Fruit fly (Drosophila melanogaster) whole organism, embryonic: Measurements from ENCODE around the gene CG4613.
A peak's percentile ranks its signal among the peaks of the same experiment; 100 is the strongest.

ENCODE experiments used
- Atf-2 ChIP-seq: fragments of 200-800 bp; sonication (Bioruptor generic); optimal IDR thresholded peaks from 2 replicates; lab custom pipeline; 2016; ENCODE audit warnings: missing biosample characterization, missing genetic modification characterization
- Atf6 ChIP-seq: fragments of 200-800 bp; sonication (Bioruptor generic); IDR thresholded peaks from 2 replicates; pipeline ENCODE4 v1.3.6; 2022; ENCODE audit warnings: missing biosample characterization, missing genetic modification characterization
- CG10274 ChIP-seq: fragments of 200-800 bp; sonication (Bioruptor generic); optimal IDR thresholded peaks from 3 replicates; lab custom pipeline; 2017; ENCODE audit warnings: missing biosample characterization, mild to moderate bottlenecking, missing genetic modification characterization
- CG12071 ChIP-seq: fragments of 200-800 bp; sonication (Bioruptor generic); optimal IDR thresholded peaks from 3 replicates; lab custom pipeline; 2018; ENCODE audit warnings: missing biosample characterization, mild to moderate bottlenecking, missing genetic modification characterization
- CG12391 ChIP-seq: fragments of 200-800 bp; sonication (Bioruptor generic); optimal IDR thresholded peaks from 3 replicates; lab custom pipeline; 2018; ENCODE audit warnings: missing biosample characterization, mild to moderate bottlenecking, missing genetic modification characterization, moderate library complexity
- CG14050 ChIP-seq: fragments of 200-800 bp; sonication (Bioruptor generic); IDR thresholded peaks from 3 replicates; pipeline ENCODE4 v1.3.6; 2022; ENCODE audit warnings: missing biosample characterization, missing genetic modification characterization
- CG15696 ChIP-seq: fragments of 200-800 bp; sonication (Bioruptor generic); optimal IDR thresholded peaks from 2 replicates; lab custom pipeline; 2019; ENCODE audit warnings: missing biosample characterization, mild to moderate bottlenecking, missing genetic modification characterization, moderate library complexity
- CG16779 ChIP-seq: fragments of 200-800 bp; sonication (Bioruptor generic); IDR thresholded peaks from 2 replicates; pipeline ENCODE4 v1.3.6; 2022; ENCODE audit warnings: missing biosample characterization, missing genetic modification characterization
- CG17361 ChIP-seq: fragments of 200-800 bp; sonication (Bioruptor generic); IDR thresholded peaks from 3 replicates; pipeline ENCODE4 v1.3.6; 2022; ENCODE audit warnings: missing biosample characterization, missing genetic modification characterization
- CG18262 ChIP-seq: fragments of 200-800 bp; optimal IDR thresholded peaks from 3 replicates; lab custom pipeline; 2019; ENCODE audit warnings: missing biosample characterization, mild to moderate bottlenecking, missing genetic modification characterization, moderate library complexity
- CG30403 ChIP-seq: fragments of 200-800 bp; sonication (Bioruptor generic); optimal IDR thresholded peaks from 3 replicates; lab custom pipeline; 2016; ENCODE audit warnings: missing biosample characterization, missing genetic modification characterization
- CG34224 ChIP-seq: fragments of 200-800 bp; sonication (Bioruptor generic); IDR thresholded peaks from 3 replicates; pipeline ENCODE4 v1.3.6; 2022; ENCODE audit warnings: missing biosample characterization, missing genetic modification characterization; ENCODE audit not compliant: partially characterized antibody
- CG4424 ChIP-seq: fragments of 200-800 bp; sonication (Bioruptor generic); optimal IDR thresholded peaks from 3 replicates; lab custom pipeline; 2016; ENCODE audit warnings: missing biosample characterization, missing genetic modification characterization
- CG6254 ChIP-seq: fragments of 200-800 bp; sonication (Bioruptor generic); optimal IDR thresholded peaks from 3 replicates; lab custom pipeline; 2017; ENCODE audit warnings: mild to moderate bottlenecking, missing biosample characterization, missing genetic modification reagents, missing genetic modification characterization
- CG6272 ChIP-seq: fragments of 200-800 bp; sonication (Bioruptor generic); IDR thresholded peaks from 2 replicates; pipeline ENCODE4 v1.3.6; 2022; ENCODE audit warnings: missing biosample characterization, missing genetic modification characterization
- CG8281 ChIP-seq: fragments of 200-800 bp; sonication (Bioruptor generic); optimal IDR thresholded peaks from 2 replicates; lab custom pipeline; 2018; ENCODE audit warnings: missing biosample characterization, mild to moderate bottlenecking, missing genetic modification characterization, moderate library complexity
- CG9727 ChIP-seq: fragments of 200-800 bp; sonication (Bioruptor generic); optimal IDR thresholded peaks from 3 replicates; lab custom pipeline; 2017; ENCODE audit warnings: missing biosample characterization, mild to moderate bottlenecking, missing genetic modification characterization
- ERR ChIP-seq: fragments of 200-800 bp; sonication (Bioruptor generic); optimal IDR thresholded peaks from 2 replicates; lab custom pipeline; 2016; ENCODE audit warnings: missing biosample characterization, missing genetic modification characterization
- Eip74EF ChIP-seq, 2 experiments: fragments of 200-800 bp in 1 of 2; fragments of >200 bp in 1 of 2; sonication (Bioruptor generic) in 1 of 2; optimal IDR thresholded peaks; 2 replicates each; lab custom pipeline; 2017 to 2019; ENCODE audit warnings: missing biosample characterization in 2 of 2, missing genetic modification characterization in 2 of 2, mild to moderate bottlenecking in 1 of 2, moderate library complexity in 1 of 2
- Fer3 ChIP-seq: fragments of 200-800 bp; sonication (Bioruptor generic); optimal IDR thresholded peaks from 2 replicates; lab custom pipeline; 2018; ENCODE audit warnings: missing biosample characterization, mild to moderate bottlenecking, missing genetic modification characterization, moderate library complexity
- HHEX ChIP-seq: fragments of 200-800 bp; sonication (Bioruptor generic); optimal IDR thresholded peaks from 3 replicates; lab custom pipeline; 2017; ENCODE audit warnings: missing biosample characterization, mild to moderate bottlenecking, missing genetic modification characterization, missing genetic modification reagents
- Kr ChIP-seq: fragments of 200-800 bp; sonication (Bioruptor generic); optimal IDR thresholded peaks from 2 replicates; lab custom pipeline; 2017; ENCODE audit warnings: missing biosample characterization, mild to moderate bottlenecking, missing genetic modification characterization
- MTF-1 ChIP-seq: fragments of 200-800 bp; sonication (Bioruptor generic); optimal IDR thresholded peaks from 2 replicates; lab custom pipeline; 2018; ENCODE audit warnings: missing biosample characterization, mild to moderate bottlenecking, missing genetic modification characterization, borderline replicate concordance
- PHDP ChIP-seq: fragments of 200-800 bp; sonication (Bioruptor generic); optimal IDR thresholded peaks from 3 replicates; lab custom pipeline; 2018; ENCODE audit warnings: missing biosample characterization, mild to moderate bottlenecking, missing genetic modification characterization, moderate library complexity
- Pdp1 ChIP-seq, 2 experiments: fragments of 200-800 bp; sonication (Bioruptor generic); optimal IDR thresholded peaks; 3 replicates each; lab custom pipeline; 2016; ENCODE audit warnings: missing biosample characterization in 2 of 2, missing genetic modification characterization in 2 of 2, mild to moderate bottlenecking in 1 of 2, moderate library complexity in 1 of 2
- Side ChIP-seq: fragments of 200-800 bp; sonication (Bioruptor generic); optimal IDR thresholded peaks from 2 replicates; lab custom pipeline; 2016; ENCODE audit warnings: missing biosample characterization, missing genetic modification characterization
- Tbp ChIP-seq: fragments of >200 bp; optimal IDR thresholded peaks from 2 replicates; lab custom pipeline; 2018; ENCODE audit warnings: missing biosample characterization, missing genetic modification characterization
- abd-A ChIP-seq: fragments of 200-800 bp; sonication (Bioruptor generic); optimal IDR thresholded peaks from 3 replicates; lab custom pipeline; 2019; ENCODE audit warnings: missing biosample characterization, mild to moderate bottlenecking, missing genetic modification characterization, moderate library complexity
- aop ChIP-seq: fragments of 200-800 bp; sonication (Bioruptor generic); IDR thresholded peaks from 2 replicates; pipeline ENCODE4 v1.3.6; 2022; ENCODE audit warnings: missing biosample characterization, missing genetic modification characterization
- cg ChIP-seq: fragments of 200-800 bp; sonication (Bioruptor generic); optimal IDR thresholded peaks from 3 replicates; lab custom pipeline; 2019; ENCODE audit warnings: missing biosample characterization, mild to moderate bottlenecking, missing genetic modification characterization, moderate library complexity
- chif ChIP-seq, 2 experiments: fragments of 200-800 bp; sonication (Bioruptor generic); optimal IDR thresholded peaks; 3 replicates each; lab custom pipeline; 2016; ENCODE audit warnings: missing biosample characterization in 2 of 2, missing genetic modification characterization in 2 of 2
- dmrt11E ChIP-seq: fragments of 200-800 bp; sonication (Bioruptor generic); optimal IDR thresholded peaks from 3 replicates; lab custom pipeline; 2018; ENCODE audit warnings: missing biosample characterization, mild to moderate bottlenecking, missing genetic modification characterization, moderate library complexity
- ems ChIP-seq: fragments of 200-800 bp; sonication (Bioruptor generic); optimal IDR thresholded peaks from 3 replicates; lab custom pipeline; 2016; ENCODE audit warnings: missing biosample characterization, missing genetic modification characterization
- gcm ChIP-seq: fragments of 200-800 bp; sonication (Bioruptor generic); optimal IDR thresholded peaks from 2 replicates; lab custom pipeline; 2019; ENCODE audit warnings: missing biosample characterization, mild to moderate bottlenecking, missing genetic modification characterization, moderate library complexity
- gt ChIP-seq: fragments of 200-800 bp; sonication (Bioruptor generic); IDR thresholded peaks from 2 replicates; pipeline ENCODE4 v1.3.6; 2022; ENCODE audit warnings: missing biosample characterization, missing genetic modification characterization
- jing ChIP-seq: fragments of 200-800 bp; sonication (Bioruptor generic); optimal IDR thresholded peaks from 2 replicates; lab custom pipeline; 2018; ENCODE audit warnings: missing biosample characterization, mild to moderate bottlenecking, missing genetic modification characterization
- kni ChIP-seq: fragments of 200-800 bp; sonication (Bioruptor generic); optimal IDR thresholded peaks from 3 replicates; lab custom pipeline; 2017; ENCODE audit warnings: mild to moderate bottlenecking, missing biosample characterization, missing genetic modification reagents, missing genetic modification characterization
- lilli ChIP-seq: fragments of 200-800 bp; sonication (Bioruptor generic); optimal IDR thresholded peaks from 3 replicates; lab custom pipeline; 2016; ENCODE audit warnings: missing biosample characterization, missing genetic modification characterization
- lmd ChIP-seq: fragments of 200-800 bp; sonication (Bioruptor generic); IDR thresholded peaks from 2 replicates; pipeline ENCODE4 v1.3.6; 2022; ENCODE audit warnings: missing biosample characterization, missing genetic modification characterization
- nmo ChIP-seq: fragments of 200-800 bp; sonication (Bioruptor generic); optimal IDR thresholded peaks from 2 replicates; lab custom pipeline; 2018; ENCODE audit warnings: missing biosample characterization, mild to moderate bottlenecking, missing genetic modification characterization, moderate library complexity
- oc ChIP-seq: fragments of 200-800 bp; sonication (Bioruptor generic); optimal IDR thresholded peaks from 2 replicates; lab custom pipeline; 2018; ENCODE audit warnings: missing biosample characterization, mild to moderate bottlenecking, missing genetic modification characterization, moderate library complexity
- pum ChIP-seq: fragments of 200-800 bp; sonication (Bioruptor generic); optimal IDR thresholded peaks from 2 replicates; lab custom pipeline; 2016; ENCODE audit warnings: missing biosample characterization, missing genetic modification characterization
- pzg ChIP-seq: fragments of 200-800 bp; sonication (Bioruptor generic); optimal IDR thresholded peaks from 3 replicates; lab custom pipeline; 2018; ENCODE audit warnings: missing biosample characterization, mild to moderate bottlenecking, missing genetic modification characterization, moderate library complexity
- sd ChIP-seq: fragments of 200-800 bp; sonication (Bioruptor generic); optimal IDR thresholded peaks from 3 replicates; lab custom pipeline; 2018; ENCODE audit warnings: missing biosample characterization, mild to moderate bottlenecking, missing genetic modification characterization, moderate library complexity
- tio ChIP-seq: fragments of 200-800 bp; sonication (Bioruptor generic); optimal IDR thresholded peaks from 2 replicates; lab custom pipeline; 2017; ENCODE audit warnings: missing biosample characterization, missing genetic modification characterization, inconsistent platforms
- trem ChIP-seq: fragments of 200-800 bp; optimal IDR thresholded peaks from 3 replicates; lab custom pipeline; 2019; ENCODE audit warnings: missing biosample characterization, mild to moderate bottlenecking, missing genetic modification characterization, moderate library complexity
- zen ChIP-seq: fragments of 200-800 bp; sonication (Bioruptor generic); optimal IDR thresholded peaks from 3 replicates; lab custom pipeline; 2018; ENCODE audit warnings: missing biosample characterization, mild to moderate bottlenecking, missing genetic modification characterization, moderate library complexity

Gene CG4613

dm6 chr3L:14544987-14545943 is 23.8 kb upstream of the CG4613 start:
- TF ChIP-seq gt (no peak), zen (peak; percentile 2), nmo (GFP tag; lab: Kevin White, UChicago) (peak; percentile 73), ERR (GFP tag; lab: Kevin White, UChicago) (no peak), ems (peak; percentile 59), sd (tag; lab: Kevin White, UChicago) (peak; percentile 55), aop (GFP tag; lab: Robert Waterston, UW) (no peak), CG9727 (GFP tag; lab: Kevin White, UChicago) (peak; percentile 56), Atf-2 (GFP tag; lab: Kevin White, UChicago) (no peak), lmd (peak; percentile 57), Kr (GFP tag; lab: Kevin White, UChicago) (no peak), dmrt11E (tag; lab: Kevin White, UChicago) (peak; percentile 35), MTF-1 (GFP tag; lab: Kevin White, UChicago) (peak; percentile 56), jing (peak; percentile 8), CG15696 (peak; percentile 32), Side (GFP tag; lab: Kevin White, UChicago) (no peak), kni (GFP tag; lab: Kevin White, UChicago) (peak; percentile 19), oc (tag; lab: Kevin White, UChicago) (no peak), CG6254 (GFP tag; lab: Kevin White, UChicago) (peak; percentile 26), trem (tag; lab: Kevin White, UChicago) (peak; percentile 27), CG17361 (GFP tag; lab: Robert Waterston, UW) (peak; percentile 84; the same call in 2 of the 3 replicates), HHEX (GFP tag; lab: Kevin White, UChicago) (peak; percentile 8), Tbp (GFP tag; lab: Kevin White, UChicago) (no peak), Pdp1 (GFP tag; optimal IDR thresholded peaks at IDR 0.05; lab: Kevin White, UChicago) (peak; percentile 11 to 32), pzg (GFP tag; lab: Kevin White, UChicago) (no peak), CG12071 (peak; percentile 46), CG8281 (tag; lab: Kevin White, UChicago) (peak; percentile 53), PHDP (peak; percentile 51), CG12391 (tag; lab: Kevin White, UChicago) (peak; percentile 62), CG16779 (GFP tag; lab: Robert Waterston, UW) (no peak), gcm (GFP tag; lab: Kevin White, UChicago) (peak; percentile 19), Eip74EF (GFP tag; optimal IDR thresholded peaks at IDR 0.05; lab: Kevin White, UChicago) (peak in 1 of 2 experiments; percentile 33), Atf6 (no peak), pum (GFP tag; lab: Kevin White, UChicago) (no peak), abd-A (tag; lab: Kevin White, UChicago) (peak; percentile 19), tio (peak; percentile 29), CG10274 (GFP tag; lab: Kevin White, UChicago) (peak; percentile 16), CG30403 (GFP tag; lab: Kevin White, UChicago) (peak; percentile 63), CG14050 (GFP tag; lab: Robert Waterston, UW) (no peak), chif (GFP tag; optimal IDR thresholded peaks at IDR 0.05; lab: Kevin White, UChicago) (peak in 1 of 2 experiments; percentile 25), cg (GFP tag; lab: Kevin White, UChicago) (no peak), CG18262 (tag; lab: Kevin White, UChicago) (peak; percentile 81), lilli (GFP tag; lab: Kevin White, UChicago) (peak; percentile 31), CG34224 (no peak), CG4424 (GFP tag; lab: Kevin White, UChicago) (peak; percentile 66), CG6272 (GFP tag; lab: Robert Waterston, UW) (no peak; the same call in 1 of the 2 replicates), Fer3 (tag; lab: Kevin White, UChicago) (peak; percentile 15)
